Worm (Caenorhabditis elegans): ENCODE data around the gene F48C5.2.

The F48C5.2 gene

DNA sequence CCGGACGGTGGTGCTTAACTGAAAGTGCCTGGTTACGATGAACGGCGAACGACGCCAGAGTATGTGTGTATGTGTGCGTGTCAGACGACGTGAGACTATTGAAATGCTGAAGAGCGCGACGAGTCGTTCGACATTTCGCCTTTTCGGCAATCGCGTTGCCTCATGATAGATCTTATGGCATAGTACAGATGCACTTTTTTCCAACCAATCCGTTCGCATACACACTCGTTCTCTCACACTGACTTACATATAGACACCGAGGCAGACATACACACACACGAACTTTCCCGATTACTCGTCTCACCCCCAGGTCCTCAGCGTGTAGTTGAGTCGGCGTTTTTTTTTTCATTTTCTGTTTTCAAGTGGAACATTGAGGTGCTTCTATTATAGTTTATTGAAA, 24.6 kb upstream of the F48C5.2 start (continued):
- TF ChIP-seq hlh-30 (tag; optimal IDR thresholded peaks at IDR 0.05; ENCODE audit: insufficient read depth), result peak; percentile 87
- TF ChIP-seq ceh-62 (tag; optimal IDR thresholded peaks at IDR 0.05), result no peak
- TF ChIP-seq lin-1 (GFP tag; IDR thresholded peaks at IDR 0.05), result no peak
- TF ChIP-seq duxl-1 (tag; optimal IDR thresholded peaks at IDR 0.05; ENCODE audit: poor library complexity), result no peak
- TF ChIP-seq egl-43 (GFP tag; IDR thresholded peaks at IDR 0.05), result no peak
- peak in 1 of 2 experiments; percentile 99 for TF ChIP-seq unc-62 (GFP tag; optimal IDR thresholded peaks at IDR 0.05 in 1 of 2)
- TF ChIP-seq unc-62 (tag; optimal IDR thresholded peaks at IDR 0.05), result no peak
- no peak for TF ChIP-seq egl-27 (tag; optimal IDR thresholded peaks at IDR 0.05)
- no peak for TF ChIP-seq jun-1 (tag; optimal IDR thresholded peaks at IDR 0.05)
- peak in 1 of 2 experiments; percentile 55 for TF ChIP-seq mdl-1 (tag; optimal IDR thresholded peaks at IDR 0.05)
- TF ChIP-seq ama-1 (optimal IDR thresholded peaks at IDR 0.05), result peak; percentile 1
- no peak for TF ChIP-seq spr-3 (GFP tag; optimal IDR thresholded peaks at IDR 0.05)
- TF ChIP-seq hlh-11 (tag; optimal IDR thresholded peaks at IDR 0.05), result peak; percentile 42
- TF ChIP-seq zip-11 (GFP tag; IDR thresholded peaks at IDR 0.05), result no peak
- no peak for TF ChIP-seq hmg-1.1 (GFP tag; IDR thresholded peaks at IDR 0.05)
- TF ChIP-seq madf-9 (GFP tag; conservative IDR thresholded peaks at IDR 0.05), result no peak
- peak; percentile 14 for TF ChIP-seq nhr-48 (tag; optimal IDR thresholded peaks at IDR 0.05)
- no peak for TF ChIP-seq nhr-11 (tag; optimal IDR thresholded peaks at IDR 0.05)

DNA sequence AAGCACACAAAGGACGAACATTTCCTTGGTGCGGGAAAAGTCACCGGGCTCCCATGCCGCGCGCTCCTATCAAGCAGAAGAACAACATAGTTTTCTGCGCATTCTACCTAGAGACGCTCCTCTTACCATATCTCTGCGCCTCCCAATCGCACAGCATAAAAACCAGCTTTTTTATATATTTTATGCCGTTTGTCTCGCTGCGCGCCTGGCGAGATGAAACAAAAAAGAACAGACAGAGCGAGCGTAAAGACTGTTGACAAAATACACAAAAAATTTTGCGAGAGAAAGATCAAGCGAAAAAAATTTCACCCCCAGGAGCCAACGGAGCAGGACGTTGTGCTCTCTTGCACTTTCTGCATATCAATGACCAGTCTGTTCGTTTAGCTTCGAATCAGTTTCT, 23.6 kb upstream of the F48C5.2 start:
- TF ChIP-seq F44E2.7 (GFP tag; IDR thresholded peaks at IDR 0.05) (no peak), ctbp-1 (GFP tag; IDR thresholded peaks at IDR 0.05) (no peak), lin-13 (GFP tag; optimal IDR thresholded peaks at IDR 0.05) (no peak), hmg-1.1 (GFP tag; IDR thresholded peaks at IDR 0.05) (no peak), nhr-111 (GFP tag; optimal IDR thresholded peaks at IDR 0.05) (no peak), madf-9 (GFP tag; conservative IDR thresholded peaks at IDR 0.05) (no peak), pha-4 (GFP tag; IDR thresholded peaks at IDR 0.05) (0 out of 2 replicates have a peak, but pooled peaks have one; percentile 36), pha-4 (tag; optimal IDR thresholded peaks at IDR 0.05) (no peak), daf-12 (tag; optimal IDR thresholded peaks at IDR 0.05) (no peak), arid-1 (GFP tag; conservative IDR thresholded peaks at IDR 0.05) (no peak), mxl-3 (GFP tag; optimal IDR thresholded peaks at IDR 0.05) (peak; percentile 3), nhr-42 (GFP tag; IDR thresholded peaks at IDR 0.05) (no peak), dmd-9 (GFP tag; IDR thresholded peaks at IDR 0.05) (0 out of 2 replicates have a peak, but pooled peaks have one; percentile 12), ztf-11 (tag; optimal IDR thresholded peaks at IDR 0.05) (no peak), ceh-32 (tag; optimal IDR thresholded peaks at IDR 0.05; ENCODE audit: poor library complexity) (no peak), aha-1 (tag) (no peak), daf-8 (GFP tag; IDR thresholded peaks at IDR 0.05) (no peak), hif-1 (tag; optimal IDR thresholded peaks at IDR 0.05) (no peak), lin-39 (tag; optimal IDR thresholded peaks at IDR 0.05) (no peak), R02D3.7 (tag; optimal IDR thresholded peaks at IDR 0.05) (no peak), fkh-10 (GFP tag; optimal IDR thresholded peaks at IDR 0.05) (no peak), lin-38 (GFP tag; IDR thresholded peaks at IDR 0.05) (0 out of 2 replicates have a peak, but pooled peaks have one; percentile 5), tra-1 (GFP tag; IDR thresholded peaks at IDR 0.05) (no peak), T20F7.1 (GFP tag; optimal IDR thresholded peaks at IDR 0.05) (no peak), hlh-30 (tag; optimal IDR thresholded peaks at IDR 0.05; ENCODE audit: insufficient read depth) (peak; percentile 3), zfp-3 (GFP tag; conservative IDR thresholded peaks at IDR 0.05) (no peak), mep-1 (tag; optimal IDR thresholded peaks at IDR 0.05) (no peak), lin-1 (GFP tag; IDR thresholded peaks at IDR 0.05) (no peak), ama-1 (optimal IDR thresholded peaks at IDR 0.05) (no peak), zip-11 (GFP tag; IDR thresholded peaks at IDR 0.05) (no peak), unc-62 (GFP tag; optimal IDR thresholded peaks at IDR 0.05 in 1 of 2) (no peak), unc-62 (tag; optimal IDR thresholded peaks at IDR 0.05) (no peak), daf-16 (GFP tag; optimal IDR thresholded peaks at IDR 0.05) (no peak), daf-16 (tag; optimal IDR thresholded peaks at IDR 0.05) (no peak), ceh-44 (GFP tag; IDR thresholded peaks at IDR 0.05) (no peak), Y105C5A.15 (GFP tag; IDR thresholded peaks at IDR 0.05) (no peak), egl-43 (GFP tag; IDR thresholded peaks at IDR 0.05) (peak; percentile 19; the same call in 1 of the 2 replicates), zag-1 (tag; optimal IDR thresholded peaks at IDR 0.05) (no peak), zip-2 (tag; optimal IDR thresholded peaks at IDR 0.05) (no peak), ceh-62 (tag; optimal IDR thresholded peaks at IDR 0.05) (no peak), F49E8.2 (tag; optimal IDR thresholded peaks at IDR 0.05; ENCODE audit: borderline replicate concordance) (no peak)

Measured in whole organism, L4 larva.